Worm (Caenorhabditis elegans) whole organism, early embryonic: Measurements from ENCODE around the gene nkcc-1.

Experiments used
- B0310.2 ChIP-seq: sonication (generic microtip); optimal IDR thresholded peaks from 2 replicates; lab custom pipeline; 2016; ENCODE audit warnings: mild to moderate bottlenecking, missing genetic modification characterization, missing compliant biosample characterization
- F13C5.2 ChIP-seq: sonication (generic microtip); optimal IDR thresholded peaks from 2 replicates; lab custom pipeline; 2017; ENCODE audit warnings: mild to moderate bottlenecking, missing genetic modification characterization, inconsistent platforms, missing compliant biosample characterization
- aly-1 ChIP-seq: sonication (generic microtip); optimal IDR thresholded peaks from 2 replicates; lab custom pipeline; 2016; ENCODE audit warnings: missing genetic modification characterization, missing compliant biosample characterization
- ama-1 ChIP-seq: fragments of 150-350 bp; optimal IDR thresholded peaks from 2 replicates; lab custom pipeline; 2014
- ceh-13 ChIP-seq: fragments of 200-800 bp; sonication (Bioruptor generic); optimal IDR thresholded peaks from 2 replicates; lab custom pipeline; 2018; ENCODE audit warnings: mild to moderate bottlenecking, missing genetic modification characterization, missing compliant biosample characterization
- flt-1 ChIP-seq: fragments of 200-800 bp; sonication (Bioruptor generic); IDR thresholded peaks from 2 replicates; pipeline ENCODE4 v1.3.6; 2022; ENCODE audit warnings: missing genetic modification characterization, missing compliant biosample characterization
- hmbx-1 ChIP-seq: sonication (generic microtip); optimal IDR thresholded peaks from 2 replicates; lab custom pipeline; 2016; ENCODE audit warnings: mild to moderate bottlenecking, missing genetic modification characterization, missing compliant biosample characterization
- hmg-4 ChIP-seq: fragments of 200-800 bp; sonication (Bioruptor generic); optimal IDR thresholded peaks from 2 replicates; lab custom pipeline; 2018; ENCODE audit warnings: mild to moderate bottlenecking, missing genetic modification characterization, missing compliant biosample characterization
- scrt-1 ChIP-seq: fragments of 200-800 bp; sonication (Bioruptor generic); IDR thresholded peaks from 2 replicates; pipeline ENCODE4 v1.3.6; 2022; ENCODE audit warnings: missing genetic modification characterization, missing compliant biosample characterization
- tbx-11 ChIP-seq: fragments of 200-800 bp; sonication (Bioruptor generic); IDR thresholded peaks from 2 replicates; pipeline ENCODE4 v1.3.6; 2022; ENCODE audit warnings: missing genetic modification characterization, missing compliant biosample characterization

DNA sequence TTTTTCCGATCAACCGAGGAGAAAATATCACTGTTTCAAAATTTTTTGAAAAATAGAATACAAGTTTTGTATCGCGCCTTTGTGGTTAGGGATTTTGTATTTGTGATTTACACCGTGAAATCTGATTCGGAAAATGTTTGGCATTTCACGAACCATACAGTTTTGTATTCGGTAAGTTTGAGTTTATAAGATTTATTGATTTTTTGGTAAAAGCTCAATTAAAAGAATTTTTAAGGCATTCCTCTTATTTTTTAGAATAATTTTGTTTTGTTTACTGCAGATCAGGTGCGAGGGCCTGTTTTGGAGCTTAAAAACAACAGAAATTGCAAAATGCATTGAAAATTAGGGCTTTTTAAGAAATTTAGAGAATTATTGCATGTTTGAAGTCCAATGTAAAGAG, 9.5 kb upstream of the nkcc-1 start:
- no peak for TF ChIP-seq ama-1 (lab: Kevin White, UChicago)
- TF ChIP-seq scrt-1, result no peak
- TF ChIP-seq ceh-13 (GFP tag; lab: Kevin White, UChicago), result no peak
- TF ChIP-seq hmbx-1 (tag; lab: Kevin White, UChicago), result no peak
- no peak for TF ChIP-seq hmg-4
- TF ChIP-seq flt-1, result no peak
- TF ChIP-seq B0310.2, result no peak
- TF ChIP-seq F13C5.2 (tag; lab: Kevin White, UChicago), result no peak
- no peak for TF ChIP-seq aly-1 (tag; lab: Kevin White, UChicago)
- TF ChIP-seq tbx-11 (GFP tag; lab: Robert Waterston, UW), result no peak
